Worm (Caenorhabditis elegans): ENCODE measurements around the gene rbx-1.

The rbx-1 gene

ce11 chrV:9692109-9692581 lies 1.8 kb upstream of the rbx-1 start, which contains the start of gene ztf-9:
TSS of gene ztf-9 (minus strand) at chrV:9692159.
- peak; percentile 15 for TF ChIP-seq ham-2 (GFP tag; optimal IDR thresholded peaks at IDR 0.05)
- no peak for TF ChIP-seq tbx-8 (GFP tag; optimal IDR thresholded peaks at IDR 0.05)
- no peak for TF ChIP-seq bed-3 (GFP tag; optimal IDR thresholded peaks at IDR 0.05)
- peak; percentile 59 for TF ChIP-seq mls-2 (tag; optimal IDR thresholded peaks at IDR 0.05)
- TF ChIP-seq blmp-1 (tag; optimal IDR thresholded peaks at IDR 0.05) = peak; percentile 85
- peak; percentile 62 for TF ChIP-seq sptf-1 (tag; optimal IDR thresholded peaks at IDR 0.05)
- peak; percentile 17 for TF ChIP-seq ces-1 (GFP tag; optimal IDR thresholded peaks at IDR 0.05)
- TF ChIP-seq nhr-237 (tag; optimal IDR thresholded peaks at IDR 0.05) = peak; percentile 10
- TF ChIP-seq mep-1 (tag; optimal IDR thresholded peaks at IDR 0.05) = peak; percentile 45
- peak; percentile 25 for TF ChIP-seq hlh-1 (tag; optimal IDR thresholded peaks at IDR 0.05)
- no peak for TF ChIP-seq elt-3 (tag; optimal IDR thresholded peaks at IDR 0.05)
- TF ChIP-seq M03D4.4 (tag; optimal IDR thresholded peaks at IDR 0.05) = peak; percentile 36
- peak; percentile 78 for TF ChIP-seq unc-120 (tag; optimal IDR thresholded peaks at IDR 0.05; ENCODE audit: poor library complexity, severe bottlenecking)
- peak; percentile 16 for TF ChIP-seq unc-62 (GFP tag; optimal IDR thresholded peaks at IDR 0.05)
- TF ChIP-seq drap-1 (GFP tag; optimal IDR thresholded peaks at IDR 0.05) = peak; percentile 54
- TF ChIP-seq ceh-83 (GFP tag; optimal IDR thresholded peaks at IDR 0.05) = no peak
- TF ChIP-seq cnd-1 (tag; optimal IDR thresholded peaks at IDR 0.05) = peak; percentile 4
- TF ChIP-seq lsy-2 (tag; optimal IDR thresholded peaks at IDR 0.05) = peak; percentile 28
- TF ChIP-seq ceh-39 (tag; optimal IDR thresholded peaks at IDR 0.05) = no peak
- TF ChIP-seq sem-2 (GFP tag; optimal IDR thresholded peaks at IDR 0.05) = no peak
- peak; percentile 27 for TF ChIP-seq lin-13 (tag; optimal IDR thresholded peaks at IDR 0.05)

- TF ChIP-seq blmp-1 (tag; optimal IDR thresholded peaks at IDR 0.05) (peak; percentile 85), lsy-2 (tag; optimal IDR thresholded peaks at IDR 0.05) (peak; percentile 90), snpc-4 (tag; optimal IDR thresholded peaks at IDR 0.05) (no peak), mls-2 (tag; optimal IDR thresholded peaks at IDR 0.05) (no peak), ceh-39 (tag; optimal IDR thresholded peaks at IDR 0.05) (no peak), ceh-83 (GFP tag; optimal IDR thresholded peaks at IDR 0.05) (no peak), mep-1 (tag; optimal IDR thresholded peaks at IDR 0.05) (peak; percentile 37)
These were observed 406 bp upstream of the rbx-1 start for ce11 chrV:9690728-9691127.

ce11 chrV:9689364-9689763 lies 958 bp downstream of the rbx-1 start:
- TF ChIP-seq bed-3 (GFP tag; optimal IDR thresholded peaks at IDR 0.05) (no peak), nhr-76 (tag; optimal IDR thresholded peaks at IDR 0.05) (no peak), unc-62 (GFP tag; optimal IDR thresholded peaks at IDR 0.05) (no peak), lin-13 (tag; optimal IDR thresholded peaks at IDR 0.05) (no peak), elt-3 (tag; optimal IDR thresholded peaks at IDR 0.05) (no peak)

DNA sequence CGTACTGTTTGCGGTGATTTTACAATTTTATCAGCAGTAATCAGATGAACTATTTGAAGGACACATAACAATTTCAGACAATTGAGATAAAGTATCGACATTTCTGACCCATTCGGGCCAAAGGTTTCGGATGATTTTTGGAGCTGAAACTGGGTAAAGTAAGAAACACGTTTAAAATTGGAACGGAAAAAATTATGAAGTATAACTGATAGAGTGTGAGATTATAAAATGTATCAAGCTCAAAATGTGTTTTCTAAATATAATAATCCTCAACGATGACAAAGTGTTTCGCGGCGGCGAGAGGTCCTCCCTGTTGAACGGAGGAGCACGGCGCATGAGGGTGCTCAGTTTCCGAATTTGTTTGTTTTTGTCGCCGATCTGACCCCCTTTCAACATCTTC lies 4.8 kb downstream of the rbx-1 start, which contains the start of gene ZK287.4:
TSS of gene ZK287.4 (minus strand) at position 101 of the 400 bp plus-strand sequence.
- TF ChIP-seq nhr-12 (tag; optimal IDR thresholded peaks at IDR 0.05) (no peak), snpc-4 (tag; optimal IDR thresholded peaks at IDR 0.05) (no peak), ham-2 (GFP tag; optimal IDR thresholded peaks at IDR 0.05) (no peak), blmp-1 (tag; optimal IDR thresholded peaks at IDR 0.05) (no peak), sptf-1 (tag; optimal IDR thresholded peaks at IDR 0.05) (no peak), sem-2 (GFP tag; optimal IDR thresholded peaks at IDR 0.05) (no peak), mls-2 (tag; optimal IDR thresholded peaks at IDR 0.05) (no peak)

DNA sequence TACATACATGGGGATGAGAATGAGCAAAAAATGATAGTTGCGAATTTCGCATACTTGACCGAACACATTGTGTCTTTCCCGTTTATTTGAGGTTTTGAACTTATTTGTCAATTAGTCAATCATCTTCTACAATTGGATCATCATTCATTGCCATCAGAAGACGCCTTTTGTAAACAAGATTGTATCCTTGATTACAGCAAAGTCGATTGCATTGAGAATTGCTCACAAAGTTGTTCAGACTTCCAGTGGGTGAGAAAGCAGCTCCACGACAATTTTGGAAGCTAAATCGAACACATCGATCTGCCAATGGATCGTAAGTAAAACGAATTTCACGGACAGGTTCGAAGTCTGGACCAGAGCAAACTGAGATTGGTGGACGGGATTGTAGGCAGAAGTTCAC lies 10.1 kb downstream of the rbx-1 start:
- no peak for TF ChIP-seq mab-5 (tag; optimal IDR thresholded peaks at IDR 0.05)
- no peak for TF ChIP-seq sem-2 (GFP tag; optimal IDR thresholded peaks at IDR 0.05)
- TF ChIP-seq M03D4.4 (tag; optimal IDR thresholded peaks at IDR 0.05) = no peak
- no peak for TF ChIP-seq ceh-39 (tag; optimal IDR thresholded peaks at IDR 0.05)
- no peak for TF ChIP-seq ceh-83 (GFP tag; optimal IDR thresholded peaks at IDR 0.05)
- no peak for TF ChIP-seq ztf-11 (tag; optimal IDR thresholded peaks at IDR 0.05)
- no peak for TF ChIP-seq lin-32 (GFP tag; optimal IDR thresholded peaks at IDR 0.05)
- TF ChIP-seq tbx-8 (GFP tag; optimal IDR thresholded peaks at IDR 0.05) = no peak
- no peak for TF ChIP-seq nhr-2 (tag; optimal IDR thresholded peaks at IDR 0.05)
- no peak for TF ChIP-seq bed-3 (GFP tag; optimal IDR thresholded peaks at IDR 0.05)
- no peak for TF ChIP-seq nhr-237 (tag; optimal IDR thresholded peaks at IDR 0.05)
- no peak for TF ChIP-seq unc-39 (tag; optimal IDR thresholded peaks at IDR 0.05)
- no peak for TF ChIP-seq lsy-2 (tag; optimal IDR thresholded peaks at IDR 0.05)
- TF ChIP-seq nhr-76 (tag; optimal IDR thresholded peaks at IDR 0.05) = no peak
- TF ChIP-seq blmp-1 (tag; optimal IDR thresholded peaks at IDR 0.05) = no peak
- no peak for TF ChIP-seq pha-4 (tag; optimal IDR thresholded peaks at IDR 0.05)
- no peak for TF ChIP-seq lin-13 (tag; optimal IDR thresholded peaks at IDR 0.05)
- TF ChIP-seq zip-8 (tag; optimal IDR thresholded peaks at IDR 0.05) = no peak
- no peak for TF ChIP-seq unc-120 (tag; optimal IDR thresholded peaks at IDR 0.05; ENCODE audit: poor library complexity, severe bottlenecking)
- no peak for TF ChIP-seq snpc-4 (tag; optimal IDR thresholded peaks at IDR 0.05)
